Worm (Caenorhabditis elegans) whole organism, late embryonic: ENCODE results near the gene F44D12.16.

Source experiments
- dve-1 ChIP-seq: sonication (generic microtip); optimal IDR thresholded peaks from 2 replicates; lab custom pipeline; 2017; ENCODE audit warnings: antibody characterized with exemption, mild to moderate bottlenecking, missing genetic modification characterization, missing compliant biosample characterization
- elt-2 ChIP-seq: sonication (generic microtip); optimal IDR thresholded peaks from 2 replicates; lab custom pipeline; 2016; ENCODE audit warnings: missing genetic modification reagents, missing genetic modification characterization, missing compliant biosample characterization
- elt-4 ChIP-seq: sonication (generic microtip); optimal IDR thresholded peaks from 2 replicates; lab custom pipeline; 2016; ENCODE audit warnings: missing genetic modification characterization, missing compliant biosample characterization
- nhr-11 ChIP-seq: fragments of 150-350 bp; optimal IDR thresholded peaks from 2 replicates; lab custom pipeline; 2014; ENCODE audit warnings: missing biosample characterization, missing genetic modification characterization
- ref-2 ChIP-seq: sonication (generic microtip); optimal IDR thresholded peaks from 2 replicates; lab custom pipeline; 2016; ENCODE audit warnings: missing genetic modification characterization, missing compliant biosample characterization

ce11 chrIV:9982226-9982794 is 46.6 kb upstream of the F44D12.16 start, which contains the start of gene rrp-1:
- TF ChIP-seq elt-2 (tag; lab: Kevin White, UChicago) (no peak), nhr-11 (tag; lab: Kevin White, UChicago) (no peak), elt-4 (tag; lab: Kevin White, UChicago) (no peak), ref-2 (tag; lab: Kevin White, UChicago) (no peak), dve-1 (tag; lab: Kevin White, UChicago) (no peak)
